Worm (Caenorhabditis elegans): Measurements from ENCODE around the gene T26G10.4.
A peak's percentile ranks its signal among the peaks of the same experiment; 100 is the strongest.

The T26G10.4 gene

DNA sequence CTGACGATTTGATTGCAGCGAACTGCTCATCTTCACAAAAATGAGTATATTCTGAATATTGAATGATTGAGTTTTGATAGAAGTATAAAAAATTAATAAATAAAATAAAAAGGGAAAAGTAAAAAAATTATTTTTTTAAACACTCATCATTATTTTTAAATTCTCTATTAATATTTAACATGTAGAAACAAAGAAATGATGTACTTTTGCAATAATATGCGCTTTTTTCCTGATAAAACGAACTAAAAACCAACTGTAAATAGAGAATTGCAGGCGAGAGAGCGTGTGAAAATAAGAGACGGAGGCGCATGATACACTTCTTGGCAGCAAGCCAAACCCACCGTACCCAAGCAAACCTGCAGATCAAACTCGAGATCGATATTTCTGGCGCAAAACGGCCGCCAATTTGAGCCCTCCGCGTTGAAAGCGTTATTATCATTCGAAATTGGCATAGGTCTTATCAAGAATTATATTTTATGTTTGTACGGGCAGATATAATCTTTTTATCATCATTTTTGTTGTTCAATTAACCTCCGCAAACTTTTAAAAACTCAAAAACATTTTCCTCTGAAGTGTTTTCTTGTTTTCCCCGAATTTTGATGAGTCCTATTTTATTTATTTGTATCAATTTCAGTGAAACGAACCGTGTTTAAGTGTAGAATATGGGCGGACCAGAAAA is 35.8 kb downstream of the T26G10.4 start, which contains the start of the genes rheb-1 and spk-1 (continued):
- TF ChIP-seq lsy-2 (tag; optimal IDR thresholded peaks at IDR 0.05): peak; percentile 97 to 99
- no peak for TF ChIP-seq lin-15B (tag; optimal IDR thresholded peaks at IDR 0.05)
- TF ChIP-seq F37D6.2 (tag; optimal IDR thresholded peaks at IDR 0.05): peak; percentile 72
- no peak for TF ChIP-seq nhr-76 (tag; optimal IDR thresholded peaks at IDR 0.05)
- TF ChIP-seq Y5F2A.4 (GFP tag; optimal IDR thresholded peaks at IDR 0.05): no peak
- peak; percentile 89 for TF ChIP-seq nhr-102 (tag; optimal IDR thresholded peaks at IDR 0.05)
- peak; percentile 94 for TF ChIP-seq mes-2 (tag; optimal IDR thresholded peaks at IDR 0.05; ENCODE audit: poor library complexity, severe bottlenecking)
- TF ChIP-seq aly-2 (tag; optimal IDR thresholded peaks at IDR 0.05): no peak
- peak; percentile 53 for TF ChIP-seq pqm-1 (tag; optimal IDR thresholded peaks at IDR 0.05)
- peak; percentile 29 to 83 for TF ChIP-seq hif-1 (tag; optimal IDR thresholded peaks at IDR 0.05)
- peak; percentile 89 for TF ChIP-seq rbr-2 (tag; optimal IDR thresholded peaks at IDR 0.05)
- TF ChIP-seq ceh-44 (GFP tag; IDR thresholded peaks at IDR 0.05): 0 out of 2 replicates have a peak, but pooled peaks have one; percentile 43
- TF ChIP-seq ZK337.2 (GFP tag; IDR thresholded peaks at IDR 0.05): no peak
- no peak for TF ChIP-seq nhr-111 (GFP tag; optimal IDR thresholded peaks at IDR 0.05)
- TF ChIP-seq lin-1 (GFP tag; IDR thresholded peaks at IDR 0.05): peak; percentile 88
- TF ChIP-seq zag-1 (tag; optimal IDR thresholded peaks at IDR 0.05): no peak
- peak; percentile 64 for TF ChIP-seq spr-3 (GFP tag; optimal IDR thresholded peaks at IDR 0.05)
- TF ChIP-seq unc-130 (GFP tag; optimal IDR thresholded peaks at IDR 0.05): peak; percentile 81
- peak; percentile 77 for TF ChIP-seq spr-1 (tag; optimal IDR thresholded peaks at IDR 0.05)
- no peak for TF ChIP-seq daf-19 (GFP tag; conservative IDR thresholded peaks at IDR 0.05)
- peak; percentile 50 to 74 for TF ChIP-seq daf-16 (GFP tag; optimal IDR thresholded peaks at IDR 0.05)
- TF ChIP-seq daf-16 (tag; optimal IDR thresholded peaks at IDR 0.05): peak; percentile 94
- TF ChIP-seq nhr-11 (tag; optimal IDR thresholded peaks at IDR 0.05): peak; percentile 70
- peak; percentile 97 for TF ChIP-seq hlh-30 (tag; optimal IDR thresholded peaks at IDR 0.05; ENCODE audit: insufficient read depth)
- TF ChIP-seq skn-1 (tag; optimal IDR thresholded peaks at IDR 0.05): no peak
- TF ChIP-seq nhr-41 (GFP tag; IDR thresholded peaks at IDR 0.05): 0 out of 2 replicates have a peak, but pooled peaks have one; percentile 22
- TF ChIP-seq hlh-11 (tag; optimal IDR thresholded peaks at IDR 0.05): peak; percentile 97
- TF ChIP-seq egl-27 (tag; optimal IDR thresholded peaks at IDR 0.05): no peak
- TF ChIP-seq tag-97 (GFP tag; IDR thresholded peaks at IDR 0.05): no peak
- TF ChIP-seq fos-1 (tag; optimal IDR thresholded peaks at IDR 0.05): peak; percentile 8
- TF ChIP-seq vab-7 (GFP tag; IDR thresholded peaks at IDR 0.05): peak; percentile 66
- peak; percentile 97 for TF ChIP-seq dmd-6 (GFP tag; IDR thresholded peaks at IDR 0.05)
- TF ChIP-seq zip-11 (GFP tag; IDR thresholded peaks at IDR 0.05): no peak
- no peak for TF ChIP-seq lin-39 (tag; optimal IDR thresholded peaks at IDR 0.05)
- TF ChIP-seq madf-5 (GFP tag; IDR thresholded peaks at IDR 0.05): 0 out of 4 replicates have a peak, but pooled peaks of 1 of the 2 experiments have one; percentile 14
- TF ChIP-seq snpc-4 (tag; optimal IDR thresholded peaks at IDR 0.05): no peak
- TF ChIP-seq madf-9 (GFP tag; conservative IDR thresholded peaks at IDR 0.05): peak; percentile 64; the same call in 1 of the 2 replicates
- peak; percentile 89 for TF ChIP-seq mep-1 (tag; optimal IDR thresholded peaks at IDR 0.05)
- no peak for TF ChIP-seq sdz-12 (GFP tag; optimal IDR thresholded peaks at IDR 0.05)
- no peak for TF ChIP-seq ceh-82 (tag; optimal IDR thresholded peaks at IDR 0.05)
- TF ChIP-seq ZK546.5 (tag; optimal IDR thresholded peaks at IDR 0.05): peak; percentile 21 to 95
- no peak for TF ChIP-seq dmd-8 (GFP tag; IDR thresholded peaks at IDR 0.05)
- TF ChIP-seq R02D3.7 (tag; optimal IDR thresholded peaks at IDR 0.05): no peak
- TF ChIP-seq nhr-25 (tag; optimal IDR thresholded peaks at IDR 0.05; ENCODE audit: borderline replicate concordance, insufficient read depth): peak; percentile 67
- no peak for TF ChIP-seq ceh-62 (tag; optimal IDR thresholded peaks at IDR 0.05)
- TF ChIP-seq ctbp-1 (GFP tag; IDR thresholded peaks at IDR 0.05): peak; percentile 80
- no peak for TF ChIP-seq lim-7 (GFP tag; IDR thresholded peaks at IDR 0.05)
- no peak for TF ChIP-seq D1046.2 (GFP tag; IDR thresholded peaks at IDR 0.05)
- TF ChIP-seq zip-2 (tag; optimal IDR thresholded peaks at IDR 0.05): no peak
- TF ChIP-seq T20F7.1 (GFP tag; optimal IDR thresholded peaks at IDR 0.05): peak; percentile 83

Measured in whole organism, L4 larva.